Worm (Caenorhabditis elegans): ENCODE measurements around the gene rnp-7.

DNA sequence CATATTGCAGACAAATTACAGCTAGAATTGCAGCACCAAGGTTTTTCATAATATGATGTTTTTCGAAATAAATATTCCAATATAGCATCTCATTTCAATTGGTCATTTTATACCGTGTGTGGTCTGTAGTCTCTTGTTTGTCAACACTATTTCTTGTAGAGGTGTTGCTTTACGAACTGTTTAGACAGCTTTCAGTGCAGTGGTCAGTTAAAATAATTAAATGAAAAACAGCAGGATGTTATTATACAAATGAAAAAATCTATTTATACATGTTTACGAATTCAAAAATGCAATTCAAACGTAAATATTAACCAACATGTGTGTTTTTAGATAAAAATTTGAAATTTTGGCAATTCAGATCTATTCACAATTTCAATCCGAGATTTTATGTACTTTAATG, 49.2 kb downstream of the rnp-7 start, which contains the start of gene B0280.7:
- TF ChIP-seq tra-4 (tag; optimal IDR thresholded peaks at IDR 0.05) (no peak), ama-1 (optimal IDR thresholded peaks at IDR 0.05) (no peak), tbx-11 (GFP tag; IDR thresholded peaks at IDR 0.05) (no peak), B0310.2 (tag; optimal IDR thresholded peaks at IDR 0.05) (no peak), tbx-37 (GFP tag; conservative IDR thresholded peaks at IDR 0.05) (no peak), pes-1 (GFP tag; IDR thresholded peaks at IDR 0.05) (no peak), sea-1 (GFP tag; conservative IDR thresholded peaks at IDR 0.05) (no peak)
